Worm (Caenorhabditis elegans) whole organism, midembryonic: ENCODE measurements around the gene M02B7.2.
A peak's percentile ranks its signal among the peaks of the same experiment; 100 is the strongest.

Experiments
- T22C8.4 ChIP-seq: fragments of 200-800 bp; sonication (Bioruptor generic); IDR thresholded peaks from 2 replicates; pipeline ENCODE4 v1.3.6; 2022; ENCODE audit warnings: missing genetic modification characterization, missing compliant biosample characterization
- cog-1 ChIP-seq: sonication (generic microtip); optimal IDR thresholded peaks from 2 replicates; lab custom pipeline; 2016; ENCODE audit warnings: missing genetic modification characterization, missing compliant biosample characterization
- flt-1 ChIP-seq: fragments of 200-800 bp; sonication (Bioruptor generic); IDR thresholded peaks from 2 replicates; pipeline ENCODE4 v1.3.6; 2022; ENCODE audit warnings: missing genetic modification characterization, missing compliant biosample characterization
- klf-2 ChIP-seq: fragments of 200-800 bp; sonication (Bioruptor generic); conservative IDR thresholded peaks from 2 replicates; pipeline ENCODE4 v1.3.6; 2022; ENCODE audit warnings: missing genetic modification reagents, missing genetic modification characterization, missing compliant biosample characterization
- med-1 ChIP-seq: sonication (generic microtip); optimal IDR thresholded peaks from 2 replicates; lab custom pipeline; 2017; ENCODE audit warnings: missing genetic modification characterization, mild to moderate bottlenecking, missing compliant biosample characterization, antibody characterized with exemption, missing genetic modification reagents; ENCODE audit not compliant: insufficient read depth
- ref-1 ChIP-seq: fragments of 200-800 bp; sonication (Bioruptor generic); conservative IDR thresholded peaks from 2 replicates; pipeline ENCODE4 v1.3.6; 2022; ENCODE audit warnings: missing genetic modification reagents, missing genetic modification characterization, missing compliant biosample characterization
- tab-1 ChIP-seq: fragments of 200-800 bp; sonication (Bioruptor generic); IDR thresholded peaks from 2 replicates; pipeline ENCODE4 v1.3.6; 2022; ENCODE audit warnings: missing genetic modification characterization, missing compliant biosample characterization
- ztf-23 ChIP-seq: fragments of 200-800 bp; sonication (Bioruptor generic); IDR thresholded peaks from 2 replicates; pipeline ENCODE4 v1.3.6; 2022; ENCODE audit warnings: missing genetic modification reagents, missing genetic modification characterization, missing compliant biosample characterization
- ztf-29 ChIP-seq: fragments of 200-800 bp; sonication (Bioruptor generic); IDR thresholded peaks from 2 replicates; pipeline ENCODE4 v1.3.6; 2022; ENCODE audit warnings: missing genetic modification reagents, missing genetic modification characterization, missing compliant biosample characterization

The M02B7.2 gene

DNA sequence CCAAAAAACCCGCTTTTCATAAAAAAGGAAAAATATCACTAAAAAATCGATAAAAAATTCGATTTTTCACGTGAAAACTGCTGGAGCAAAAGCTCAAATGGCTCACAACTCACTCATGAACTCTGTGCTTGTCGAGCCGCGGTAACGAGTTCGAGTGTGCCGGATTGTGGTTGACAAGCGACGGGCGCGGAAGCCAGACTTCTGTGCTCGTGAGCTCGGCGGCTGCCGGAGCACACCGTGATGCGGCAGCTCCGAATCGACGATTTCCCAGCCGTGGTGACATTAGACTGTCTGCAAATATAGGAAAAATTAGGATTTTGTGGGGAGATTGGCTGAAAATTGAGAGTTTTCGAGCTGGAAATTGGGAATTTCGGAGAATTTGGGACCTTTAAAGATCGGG, 9.4 kb downstream of the M02B7.2 start:
- 0 out of 2 replicates have a peak, but pooled peaks have one; percentile 32 for TF ChIP-seq tab-1 (GFP tag; lab: Robert Waterston, UW)
- no peak for TF ChIP-seq cog-1

DNA sequence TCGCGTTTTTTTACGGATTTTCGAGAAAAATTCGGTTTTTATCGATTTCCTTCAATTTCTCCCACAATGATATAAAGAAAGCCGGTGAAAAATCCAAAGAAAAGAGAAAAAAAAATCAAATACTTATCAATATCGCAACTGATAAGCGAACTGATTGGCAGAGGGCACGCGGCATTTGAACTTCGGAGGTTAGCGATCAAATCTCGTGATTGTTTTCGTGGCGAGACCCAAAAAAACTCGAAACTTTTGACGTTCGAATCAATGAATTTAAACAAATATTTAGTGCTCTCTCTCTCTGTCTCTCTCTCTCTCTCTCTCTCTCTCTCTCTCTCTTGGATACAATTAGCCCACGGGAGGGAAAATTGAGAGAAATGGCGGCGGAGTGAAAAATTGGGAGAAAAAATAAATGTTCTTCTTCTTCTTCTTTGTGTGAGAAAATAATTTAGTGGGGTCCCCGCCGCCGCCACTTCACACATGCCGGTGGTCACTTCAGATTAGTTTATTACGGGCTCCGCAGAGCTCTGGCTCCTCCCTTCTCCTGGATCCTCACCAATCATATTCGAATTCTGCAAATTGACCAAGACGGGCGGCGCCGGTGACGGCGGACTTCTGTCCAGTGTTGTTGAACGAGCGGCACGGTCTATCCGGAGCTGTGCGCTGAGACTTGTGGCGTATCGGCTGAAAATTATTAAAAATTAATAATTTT, 11.3 kb downstream of the M02B7.2 start:
- no peak for TF ChIP-seq klf-2 (GFP tag; lab: Robert Waterston, UW)
- TF ChIP-seq T22C8.4 (GFP tag; lab: Robert Waterston, UW): no peak
- no peak for TF ChIP-seq ref-1 (GFP tag; lab: Robert Waterston, UW)
- no peak for TF ChIP-seq flt-1
- TF ChIP-seq ztf-29: no peak
- TF ChIP-seq tab-1 (GFP tag; lab: Robert Waterston, UW): no peak
- no peak for TF ChIP-seq ztf-23 (GFP tag; lab: Robert Waterston, UW)

- no peak for TF ChIP-seq ztf-29
- TF ChIP-seq tab-1 (GFP tag; lab: Robert Waterston, UW): no peak
These were observed 11.9 kb downstream of the M02B7.2 start for ce11 chrIV:3815259-3815644.

- TF ChIP-seq cog-1 (no peak), ztf-23 (GFP tag; lab: Robert Waterston, UW) (no peak), flt-1 (no peak), ref-1 (GFP tag; lab: Robert Waterston, UW) (no peak), ztf-29 (no peak), tab-1 (GFP tag; lab: Robert Waterston, UW) (no peak), med-1 (GFP tag; lab: Kevin White, UChicago) (no peak), T22C8.4 (GFP tag; lab: Robert Waterston, UW) (no peak)
These were observed 13.9 kb downstream of the M02B7.2 start for ce11 chrIV:3817253-3817652.

ce11 chrIV:3819278-3819777, 15.9 kb downstream of the M02B7.2 start, which contains the start of gene bris-1:
Gene bris-1, minus strand, starts transcription at chrIV:3819328.
- no peak for TF ChIP-seq klf-2 (GFP tag; lab: Robert Waterston, UW)
- TF ChIP-seq med-1 (GFP tag; lab: Kevin White, UChicago): no peak
- no peak for TF ChIP-seq cog-1
- no peak for TF ChIP-seq ztf-29
- TF ChIP-seq ref-1 (GFP tag; lab: Robert Waterston, UW): no peak
- no peak for TF ChIP-seq T22C8.4 (GFP tag; lab: Robert Waterston, UW)
- TF ChIP-seq ztf-23 (GFP tag; lab: Robert Waterston, UW): no peak
- TF ChIP-seq tab-1 (GFP tag; lab: Robert Waterston, UW): no peak

DNA sequence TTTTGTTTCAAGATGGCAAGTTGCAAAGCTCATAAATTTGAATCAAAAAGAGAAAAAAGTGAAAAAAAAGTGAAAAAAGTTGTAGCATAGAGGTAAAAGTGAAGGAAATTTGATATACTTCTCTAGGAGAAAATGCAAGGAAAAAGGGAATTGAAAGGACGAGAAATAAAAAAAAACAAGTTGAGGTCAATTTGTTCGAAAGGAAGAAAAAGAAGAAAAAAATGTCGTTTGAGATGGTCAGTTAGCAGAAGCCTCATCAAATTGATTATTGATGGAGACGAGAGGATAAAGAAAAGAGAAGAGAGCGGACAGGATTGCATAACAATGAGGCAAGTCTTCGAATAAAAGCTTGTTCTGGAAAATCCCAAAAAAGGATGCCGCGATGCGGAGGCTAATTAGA, 16.8 kb downstream of the M02B7.2 start:
- no peak for TF ChIP-seq cog-1
- TF ChIP-seq ztf-23 (GFP tag; lab: Robert Waterston, UW): no peak
- no peak for TF ChIP-seq tab-1 (GFP tag; lab: Robert Waterston, UW)
- no peak for TF ChIP-seq klf-2 (GFP tag; lab: Robert Waterston, UW)
- TF ChIP-seq ztf-29: no peak
- TF ChIP-seq ref-1 (GFP tag; lab: Robert Waterston, UW): no peak
- TF ChIP-seq med-1 (GFP tag; lab: Kevin White, UChicago): no peak
- TF ChIP-seq flt-1: no peak
- TF ChIP-seq T22C8.4 (GFP tag; lab: Robert Waterston, UW): no peak

DNA sequence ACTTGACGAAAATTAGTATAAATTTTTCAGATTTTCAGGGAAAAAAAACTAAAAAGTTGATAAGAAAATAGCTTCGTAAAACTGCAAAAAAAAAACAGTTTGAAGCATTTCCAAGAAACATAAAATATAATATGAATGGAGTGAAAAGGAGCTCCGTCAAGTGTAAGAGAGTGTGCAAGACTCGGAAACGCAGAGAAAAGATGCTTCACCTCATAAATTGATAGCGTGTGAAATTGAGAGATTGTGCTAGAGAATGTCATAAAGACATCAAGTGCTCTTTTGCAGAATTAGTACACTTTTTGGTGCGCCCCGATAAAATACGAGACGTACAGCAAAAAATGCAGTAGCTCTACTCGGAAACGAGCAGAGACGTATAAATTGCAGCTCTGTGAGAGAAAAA, 18.2 kb downstream of the M02B7.2 start:
- TF ChIP-seq tab-1 (GFP tag; lab: Robert Waterston, UW) (no peak), klf-2 (GFP tag; lab: Robert Waterston, UW) (no peak), med-1 (GFP tag; lab: Kevin White, UChicago) (no peak), flt-1 (no peak), ref-1 (GFP tag; lab: Robert Waterston, UW) (no peak), T22C8.4 (GFP tag; lab: Robert Waterston, UW) (no peak), ztf-23 (GFP tag; lab: Robert Waterston, UW) (no peak), ztf-29 (no peak), cog-1 (no peak)

- TF ChIP-seq cog-1 (peak; percentile 48), tab-1 (GFP tag; lab: Robert Waterston, UW) (no peak)
These were observed 21.3 kb downstream of the M02B7.2 start for ce11 chrIV:3824720-3825119.

ce11 chrIV:3825388-3825787, 22.0 kb downstream of the M02B7.2 start:
- no peak for TF ChIP-seq med-1 (GFP tag; lab: Kevin White, UChicago)
- TF ChIP-seq klf-2 (GFP tag; lab: Robert Waterston, UW): no peak
- no peak for TF ChIP-seq T22C8.4 (GFP tag; lab: Robert Waterston, UW)
- no peak for TF ChIP-seq ztf-29
- TF ChIP-seq tab-1 (GFP tag; lab: Robert Waterston, UW): no peak
- no peak for TF ChIP-seq cog-1
- TF ChIP-seq flt-1: no peak
- TF ChIP-seq ref-1 (GFP tag; lab: Robert Waterston, UW): no peak
- TF ChIP-seq ztf-23 (GFP tag; lab: Robert Waterston, UW): no peak

DNA sequence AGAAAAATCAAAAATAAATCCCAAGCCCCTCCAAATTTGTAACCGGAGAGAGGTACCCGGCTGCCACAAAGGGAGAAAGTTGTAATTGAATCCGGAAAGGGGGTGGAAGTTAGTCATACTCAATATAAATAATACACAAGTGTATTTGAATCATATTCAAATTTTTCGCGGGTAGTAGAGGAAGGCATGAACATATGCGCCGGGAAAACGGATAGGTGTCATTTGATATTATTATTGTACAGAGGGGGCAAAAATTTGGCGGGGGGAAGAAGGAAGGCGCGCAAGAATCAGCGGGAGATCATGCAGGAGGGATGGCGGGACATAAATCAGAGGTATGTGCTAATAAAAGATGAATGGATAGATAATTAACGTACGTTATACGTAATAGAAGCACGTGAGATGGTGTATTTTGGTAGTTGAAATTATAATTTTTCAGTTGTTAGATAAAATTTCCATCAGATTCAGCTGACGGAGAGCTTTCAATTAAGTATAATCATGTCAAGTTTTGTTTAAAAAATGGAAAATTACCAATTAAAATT, 23.3 kb downstream of the M02B7.2 start, which contains the start of gene F28F9.3:
Gene F28F9.3, plus strand, starts transcription at position 301 of the 539 bp plus-strand sequence.
- TF ChIP-seq ztf-29 (no peak), flt-1 (no peak)
